Worm (Caenorhabditis elegans) whole organism, late embryonic: Measurements from ENCODE around the gene srh-251.
"Not testable (repeated sequence)": the region's sequence is repeated elsewhere in the genome, so short reads cannot be mapped to it uniquely, and the experiment has no call there.

Source experiments
- C38D4.7 ChIP-seq: fragments of 200-800 bp; sonication (Bioruptor generic); optimal IDR thresholded peaks from 2 replicates; lab custom pipeline; 2018; ENCODE audit warnings: mild to moderate bottlenecking, missing genetic modification characterization, moderate library complexity, missing compliant biosample characterization
- ama-1 ChIP-seq: fragments of 150-350 bp; optimal IDR thresholded peaks from 2 replicates; lab custom pipeline; 2014
- mec-3 ChIP-seq: sonication (generic microtip); optimal IDR thresholded peaks from 2 replicates; lab custom pipeline; 2016; ENCODE audit warnings: borderline replicate concordance, missing genetic modification characterization, missing compliant biosample characterization
- nfya-1 ChIP-seq: sonication (generic microtip); optimal IDR thresholded peaks from 2 replicates; lab custom pipeline; 2017; ENCODE audit warnings: missing genetic modification characterization, mild to moderate bottlenecking, missing compliant biosample characterization, antibody characterized with exemption, moderate library complexity
- nhr-11 ChIP-seq: fragments of 150-350 bp; optimal IDR thresholded peaks from 2 replicates; lab custom pipeline; 2014; ENCODE audit warnings: missing biosample characterization, missing genetic modification characterization
- pha-4 ChIP-seq: fragments of 150-350 bp; optimal IDR thresholded peaks from 2 replicates; lab custom pipeline; 2018; ENCODE audit warnings: missing biosample characterization, missing genetic modification reagents, missing genetic modification characterization
- ref-2 ChIP-seq: sonication (generic microtip); optimal IDR thresholded peaks from 2 replicates; lab custom pipeline; 2016; ENCODE audit warnings: missing genetic modification characterization, missing compliant biosample characterization
- rnt-1 ChIP-seq: sonication (generic microtip); optimal IDR thresholded peaks from 2 replicates; lab custom pipeline; 2016; ENCODE audit warnings: missing genetic modification characterization, missing compliant biosample characterization

DNA sequence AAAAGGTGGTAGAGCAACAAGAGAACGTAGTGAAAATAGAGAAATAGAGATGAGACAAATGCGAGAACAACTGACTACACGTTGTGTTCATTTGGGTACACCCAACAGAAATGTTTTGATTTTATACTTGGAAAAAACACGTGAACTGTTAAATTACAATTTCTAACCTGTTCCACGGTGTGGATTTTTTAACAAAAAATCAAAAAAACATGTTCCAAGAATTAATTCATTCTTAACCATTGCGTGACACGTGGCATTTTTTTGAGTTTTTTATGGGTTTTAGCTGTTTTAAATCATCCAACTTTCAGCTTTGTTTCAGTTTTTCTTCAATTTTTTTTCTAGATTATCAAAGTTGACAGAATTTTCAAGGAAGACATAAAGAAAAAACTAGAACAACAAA is 18.3 kb downstream of the srh-251 start, which contains the start of gene ech-1.1:
- not testable (repeated sequence) for TF ChIP-seq nfya-1 (tag; lab: Kevin White, UChicago); nhr-11 (tag; lab: Kevin White, UChicago); pha-4 (tag; lab: Kevin White, UChicago); C38D4.7 (GFP tag; lab: Kevin White, UChicago); rnt-1 (tag; lab: Kevin White, UChicago); ama-1 (lab: Kevin White, UChicago); ref-2; mec-3 (tag; lab: Kevin White, UChicago)
